Fruit fly (Drosophila melanogaster): Measurements from ENCODE around the gene CG7376.

dm6 chr3L:6138586-6138985 lies 35.5 kb upstream of the CG7376 start:
- TF ChIP-seq pan (optimal IDR thresholded peaks at IDR 0.05) (no peak), Dll (optimal IDR thresholded peaks at IDR 0.05) (no peak), EcR (GFP tag; optimal IDR thresholded peaks at IDR 0.05) (no peak), psq (optimal IDR thresholded peaks at IDR 0.05) (no peak), CG8478 (optimal IDR thresholded peaks at IDR 0.05) (no peak)

Data from whole organism.